Fruit fly (Drosophila melanogaster) whole organism, embryonic: ENCODE data around the gene Trf.

ENCODE experiments used
- Asciz ChIP-seq: fragments of 200-800 bp; sonication (Bioruptor generic); optimal IDR thresholded peaks from 2 replicates; lab custom pipeline; 2017; ENCODE audit warnings: missing biosample characterization, mild to moderate bottlenecking, missing genetic modification characterization, missing genetic modification reagents
- Bgb ChIP-seq: fragments of 200-800 bp; sonication (Bioruptor generic); IDR thresholded peaks from 2 replicates; pipeline ENCODE4 v1.3.6; 2022; ENCODE audit warnings: missing biosample characterization, missing genetic modification characterization; ENCODE audit not compliant: partially characterized antibody
- CG11247 ChIP-seq: fragments of 200-800 bp; sonication (Bioruptor generic); IDR thresholded peaks from 2 replicates; pipeline ENCODE4 v1.3.6; 2022; ENCODE audit warnings: missing biosample characterization, missing genetic modification characterization
- CG12155 ChIP-seq: fragments of 200-800 bp; sonication (Bioruptor generic); optimal IDR thresholded peaks from 3 replicates; lab custom pipeline; 2016; ENCODE audit warnings: missing biosample characterization, missing genetic modification characterization
- CG12659 ChIP-seq: fragments of 200-800 bp; sonication (Bioruptor generic); optimal IDR thresholded peaks from 3 replicates; lab custom pipeline; 2017; ENCODE audit warnings: mild to moderate bottlenecking, missing biosample characterization, missing genetic modification reagents, missing genetic modification characterization
- CG12942 ChIP-seq: fragments of 200-800 bp; sonication (Bioruptor generic); optimal IDR thresholded peaks from 3 replicates; lab custom pipeline; 2016; ENCODE audit warnings: missing biosample characterization, missing genetic modification characterization
- CG13123 ChIP-seq: fragments of 200-800 bp; sonication (Bioruptor generic); optimal IDR thresholded peaks from 2 replicates; lab custom pipeline; 2016; ENCODE audit warnings: missing biosample characterization, missing genetic modification characterization
- CG13287 ChIP-seq: fragments of 200-800 bp; sonication (Bioruptor generic); IDR thresholded peaks from 2 replicates; pipeline ENCODE4 v1.3.6; 2022; ENCODE audit warnings: missing biosample characterization, missing genetic modification characterization; ENCODE audit not compliant: partially characterized antibody
- CG15269 ChIP-seq: fragments of 200-800 bp; sonication (Bioruptor generic); optimal IDR thresholded peaks from 2 replicates; lab custom pipeline; 2018; ENCODE audit warnings: missing biosample characterization, mild to moderate bottlenecking, missing genetic modification characterization, moderate library complexity
- CG17186 ChIP-seq: fragments of 200-800 bp; sonication (Bioruptor generic); optimal IDR thresholded peaks from 3 replicates; lab custom pipeline; 2017; ENCODE audit warnings: missing biosample characterization, missing genetic modification reagents, missing genetic modification characterization
- CG18011 ChIP-seq: fragments of 200-800 bp; sonication (Bioruptor generic); optimal IDR thresholded peaks from 2 replicates; lab custom pipeline; 2017; ENCODE audit warnings: missing biosample characterization, missing genetic modification characterization, mild to moderate bottlenecking, moderate library complexity, missing genotype
- CG1832 ChIP-seq: fragments of 200-800 bp; sonication (Bioruptor generic); optimal IDR thresholded peaks from 2 replicates; lab custom pipeline; 2017; ENCODE audit warnings: missing biosample characterization, mild to moderate bottlenecking, missing genetic modification characterization, inconsistent platforms
- CG2889 ChIP-seq: fragments of 200-800 bp; sonication (Bioruptor generic); IDR thresholded peaks from 3 replicates; pipeline ENCODE4 v1.3.6; 2022; ENCODE audit warnings: missing biosample characterization, missing genetic modification characterization
- CG33557 ChIP-seq: fragments of 200-800 bp; sonication (Bioruptor generic); optimal IDR thresholded peaks from 2 replicates; lab custom pipeline; 2019; ENCODE audit warnings: missing biosample characterization, mild to moderate bottlenecking, missing genetic modification characterization, moderate library complexity
- CG4424 ChIP-seq: fragments of 200-800 bp; sonication (Bioruptor generic); optimal IDR thresholded peaks from 3 replicates; lab custom pipeline; 2016; ENCODE audit warnings: missing biosample characterization, missing genetic modification characterization
- CG4854 ChIP-seq: fragments of 200-800 bp; sonication (Bioruptor generic); optimal IDR thresholded peaks from 2 replicates; lab custom pipeline; 2016; ENCODE audit warnings: missing biosample characterization, missing genetic modification characterization, inconsistent platforms
- CG6254 ChIP-seq: fragments of 200-800 bp; sonication (Bioruptor generic); optimal IDR thresholded peaks from 3 replicates; lab custom pipeline; 2017; ENCODE audit warnings: mild to moderate bottlenecking, missing biosample characterization, missing genetic modification reagents, missing genetic modification characterization
- CG6791 ChIP-seq: fragments of 200-800 bp; sonication (Bioruptor generic); IDR thresholded peaks from 3 replicates; pipeline ENCODE4 v1.3.6; 2022; ENCODE audit warnings: missing biosample characterization, missing genetic modification characterization; ENCODE audit not compliant: partially characterized antibody
- CG6854 ChIP-seq: fragments of 200-800 bp; sonication (Bioruptor generic); optimal IDR thresholded peaks from 3 replicates; lab custom pipeline; 2017; ENCODE audit warnings: missing biosample characterization, mild to moderate bottlenecking, missing genetic modification characterization
- CG8281 ChIP-seq: fragments of 200-800 bp; sonication (Bioruptor generic); optimal IDR thresholded peaks from 2 replicates; lab custom pipeline; 2018; ENCODE audit warnings: missing biosample characterization, mild to moderate bottlenecking, missing genetic modification characterization, moderate library complexity
- CTCF ChIP-seq: fragments of 200-800 bp; sonication (Bioruptor generic); optimal IDR thresholded peaks from 2 replicates; lab custom pipeline; 2017; ENCODE audit warnings: missing biosample characterization, mild to moderate bottlenecking, missing genetic modification characterization, moderate library complexity
- Fer1 ChIP-seq: fragments of 200-800 bp; sonication (Bioruptor generic); optimal IDR thresholded peaks from 2 replicates; lab custom pipeline; 2017; ENCODE audit warnings: missing biosample characterization, mild to moderate bottlenecking, missing genetic modification characterization
- Fer3 ChIP-seq: fragments of 200-800 bp; sonication (Bioruptor generic); optimal IDR thresholded peaks from 2 replicates; lab custom pipeline; 2018; ENCODE audit warnings: missing biosample characterization, mild to moderate bottlenecking, missing genetic modification characterization, moderate library complexity
- Hr78 ChIP-seq, 2 experiments: fragments of 200-800 bp in 1 of 2; fragments of >200 bp in 1 of 2; sonication (Bioruptor generic) in 1 of 2; optimal IDR thresholded peaks; 2 replicates each; lab custom pipeline; 2017 to 2019; ENCODE audit warnings: missing biosample characterization in 2 of 2, missing genetic modification characterization in 2 of 2, mild to moderate bottlenecking in 1 of 2, moderate library complexity in 1 of 2
- Meics ChIP-seq: fragments of 200-800 bp; sonication (Bioruptor generic); optimal IDR thresholded peaks from 2 replicates; lab custom pipeline; 2017; ENCODE audit warnings: missing biosample characterization, mild to moderate bottlenecking, missing genetic modification characterization
- Mrtf ChIP-seq: fragments of 200-800 bp; sonication (Bioruptor generic); IDR thresholded peaks from 3 replicates; pipeline ENCODE4 v1.3.6; 2022; ENCODE audit warnings: missing biosample characterization, missing genetic modification characterization
- NC2α ChIP-seq: fragments of 200-800 bp; sonication (Bioruptor generic); optimal IDR thresholded peaks from 2 replicates; lab custom pipeline; 2016; ENCODE audit warnings: missing biosample characterization, missing genetic modification characterization
- NC2β ChIP-seq: fragments of 200-800 bp; sonication (Bioruptor generic); optimal IDR thresholded peaks from 2 replicates; lab custom pipeline; 2016; ENCODE audit warnings: missing biosample characterization, missing genetic modification characterization
- Ptx1 ChIP-seq: fragments of 200-800 bp; sonication (Bioruptor generic); IDR thresholded peaks from 2 replicates; pipeline ENCODE4 v1.3.6; 2022; ENCODE audit warnings: missing biosample characterization, missing genetic modification characterization
- Spps ChIP-seq: fragments of 200-800 bp; sonication (Bioruptor generic); optimal IDR thresholded peaks from 2 replicates; lab custom pipeline; 2018; ENCODE audit warnings: missing biosample characterization, mild to moderate bottlenecking, missing genetic modification characterization
- Trl ChIP-seq, 3 experiments: fragments of >200 bp in 2 of 3; fragments of 200-800 bp in 1 of 3; sonication (Bioruptor generic) in 1 of 3; optimal IDR thresholded peaks; 2 replicates in 1 of 3; 3 replicates in 2 of 3; lab custom pipeline; 2016 to 2017; ENCODE audit warnings: missing biosample characterization in 1 of 3, missing genetic modification characterization in 1 of 3
- Xrp1 ChIP-seq: fragments of 200-800 bp; sonication (Bioruptor generic); IDR thresholded peaks from 2 replicates; pipeline ENCODE4 v1.3.6; 2022; ENCODE audit warnings: missing biosample characterization, missing genetic modification characterization
- al ChIP-seq: fragments of 200-800 bp; sonication (Bioruptor generic); IDR thresholded peaks from 2 replicates; pipeline ENCODE4 v1.3.6; 2022; ENCODE audit warnings: missing biosample characterization, missing genetic modification characterization
- eve ChIP-seq, 2 experiments: fragments of >200 bp; optimal IDR thresholded peaks; 2 replicates each; lab custom pipeline; 2017; ENCODE audit warnings: missing biosample characterization in 2 of 2, missing genetic modification characterization in 2 of 2
- hkb ChIP-seq, 2 experiments: fragments of 200-800 bp in 1 of 2; fragments of >200 bp in 1 of 2; sonication (Bioruptor generic) in 1 of 2; IDR thresholded peaks in 1 of 2; optimal IDR thresholded peaks in 1 of 2; 2 replicates each; pipeline versions ENCODE4 v1.3.6 to Lab custom; 2017 to 2022; ENCODE audit warnings: missing biosample characterization in 1 of 2, missing genetic modification characterization in 1 of 2
- ind ChIP-seq: fragments of 200-800 bp; sonication (Bioruptor generic); optimal IDR thresholded peaks from 3 replicates; lab custom pipeline; 2016; ENCODE audit warnings: missing biosample characterization, missing genetic modification characterization
- jumu ChIP-seq: fragments of 200-800 bp; sonication (Bioruptor generic); optimal IDR thresholded peaks from 3 replicates; lab custom pipeline; 2016; ENCODE audit warnings: missing biosample characterization, missing genetic modification characterization
- kay ChIP-seq: fragments of 200-800 bp; sonication (Bioruptor generic); optimal IDR thresholded peaks from 2 replicates; lab custom pipeline; 2016; ENCODE audit warnings: missing biosample characterization, missing genetic modification characterization
- kni ChIP-seq: fragments of 200-800 bp; sonication (Bioruptor generic); optimal IDR thresholded peaks from 3 replicates; lab custom pipeline; 2017; ENCODE audit warnings: mild to moderate bottlenecking, missing biosample characterization, missing genetic modification reagents, missing genetic modification characterization
- odd ChIP-seq: fragments of 200-800 bp; sonication (Bioruptor generic); optimal IDR thresholded peaks from 2 replicates; lab custom pipeline; 2017; ENCODE audit warnings: missing biosample characterization, mild to moderate bottlenecking, missing genetic modification characterization
- prd ChIP-seq, 3 experiments: fragments of >200 bp in 2 of 3; fragments of 200-800 bp in 1 of 3; sonication (Bioruptor generic) in 1 of 3; optimal IDR thresholded peaks in 2 of 3; IDR thresholded peaks in 1 of 3; 2 replicates in 2 of 3; 3 replicates in 1 of 3; pipeline versions ENCODE4 v1.3.6 to Lab custom; 2017 to 2022; ENCODE audit warnings: missing biosample characterization in 1 of 3, missing genetic modification characterization in 1 of 3
- sc ChIP-seq, 3 experiments: fragments of >200 bp in 2 of 3; fragments of 200-800 bp in 1 of 3; sonication (Bioruptor generic) in 1 of 3; optimal IDR thresholded peaks; 2 replicates in 2 of 3; 3 replicates in 1 of 3; lab custom pipeline; 2017; ENCODE audit warnings: mild to moderate bottlenecking in 1 of 3, missing biosample characterization in 1 of 3, missing genetic modification characterization in 1 of 3, missing genetic modification reagents in 1 of 3
- seq ChIP-seq: fragments of 200-800 bp; sonication (Bioruptor generic); IDR thresholded peaks from 2 replicates; pipeline ENCODE4 v1.3.6; 2022; ENCODE audit warnings: missing biosample characterization, missing genetic modification characterization
- sisA ChIP-seq: fragments of 200-800 bp; sonication (Bioruptor generic); IDR thresholded peaks from 2 replicates; pipeline ENCODE4 v1.3.6; 2022; ENCODE audit warnings: missing biosample characterization, missing genetic modification characterization
- tup ChIP-seq: fragments of 200-800 bp; sonication (Bioruptor generic); optimal IDR thresholded peaks from 2 replicates; lab custom pipeline; 2016; ENCODE audit warnings: missing biosample characterization, mild to moderate bottlenecking, missing genetic modification characterization, moderate library complexity
- twi ChIP-seq: fragments of 200-800 bp; optimal IDR thresholded peaks from 2 replicates; lab custom pipeline; 2019; ENCODE audit warnings: missing biosample characterization, mild to moderate bottlenecking, missing genetic modification characterization, moderate library complexity
- tx ChIP-seq: fragments of 200-800 bp; sonication (Bioruptor generic); optimal IDR thresholded peaks from 2 replicates; lab custom pipeline; 2016; ENCODE audit warnings: missing biosample characterization, missing genetic modification characterization
- unpg ChIP-seq: fragments of 200-800 bp; sonication (Bioruptor generic); optimal IDR thresholded peaks from 3 replicates; lab custom pipeline; 2018; ENCODE audit warnings: missing biosample characterization, mild to moderate bottlenecking, missing genetic modification characterization, moderate library complexity
- vfl ChIP-seq: fragments of 200-800 bp; sonication (Bioruptor generic); optimal IDR thresholded peaks from 2 replicates; lab custom pipeline; 2016; ENCODE audit warnings: missing biosample characterization, missing genetic modification characterization

The Trf gene

DNA sequence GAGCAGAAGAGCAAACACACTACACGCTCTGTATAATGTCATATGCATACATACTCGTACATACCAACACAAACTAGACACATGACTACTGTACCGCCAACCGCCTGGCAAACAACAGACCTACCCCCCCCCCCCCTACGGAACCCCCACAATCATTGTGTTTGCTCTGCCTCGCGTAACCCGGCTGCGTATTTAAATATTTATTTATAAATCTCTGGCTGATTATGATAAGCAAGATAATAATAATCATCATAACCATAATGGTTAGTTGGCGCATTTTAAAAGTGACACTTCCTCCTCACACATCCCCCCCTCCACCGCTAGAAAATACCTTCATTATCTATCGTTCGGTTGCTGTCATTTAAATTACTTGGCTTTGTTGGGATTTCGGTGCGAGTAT lies 24.8 kb downstream of the Trf start (continued):
- TF ChIP-seq ind (GFP tag; lab: Kevin White, UChicago) (no peak), Hr78 (GFP tag; optimal IDR thresholded peaks at IDR 0.05; lab: Kevin White, UChicago) (peak in 1 of 2 experiments; percentile 64), CG33557 (peak; percentile 5), odd (GFP tag; lab: Kevin White, UChicago) (peak; percentile 64), unpg (peak; percentile 58), CG12155 (GFP tag; lab: Kevin White, UChicago) (no peak), prd (optimal IDR thresholded peaks at IDR 0.05; lab: Kevin White, UChicago) (peak in 1 of 2 experiments; percentile 21), prd (GFP tag; IDR thresholded peaks at IDR 0.05; lab: Robert Waterston, UW) (no peak), kay (GFP tag; lab: Kevin White, UChicago) (peak; percentile 39), hkb (optimal IDR thresholded peaks at IDR 0.05; lab: Kevin White, UChicago) (no peak), hkb (GFP tag; IDR thresholded peaks at IDR 0.05; lab: Robert Waterston, UW) (peak; percentile 47), seq (peak; percentile 31), CG15269 (tag; lab: Kevin White, UChicago) (peak; percentile 35), CG11247 (GFP tag; lab: Robert Waterston, UW) (0 out of 2 replicates have a peak, but pooled peaks have one; percentile 21), tup (GFP tag; lab: Kevin White, UChicago) (no peak), sisA (GFP tag; lab: Robert Waterston, UW) (no peak), Trl (optimal IDR thresholded peaks at IDR 0.05; lab: Kevin White, UChicago) (no peak), Trl (GFP tag; optimal IDR thresholded peaks at IDR 0.05; lab: Kevin White, UChicago) (no peak), NC2α (GFP tag; lab: Kevin White, UChicago) (no peak), Fer3 (peak; percentile 68), vfl (GFP tag; lab: Kevin White, UChicago) (no peak), CG4424 (peak; percentile 39), Asciz (GFP tag; lab: Kevin White, UChicago) (peak; percentile 72), Meics (GFP tag; lab: Kevin White, UChicago) (peak; percentile 69), CG6791 (GFP tag; lab: Robert Waterston, UW) (no peak), CG2889 (GFP tag; lab: Robert Waterston, UW) (no peak), CG6854 (peak; percentile 5), kni (GFP tag; lab: Kevin White, UChicago) (peak; percentile 74), CG6254 (GFP tag; lab: Kevin White, UChicago) (peak; percentile 7), CG1832 (GFP tag; lab: Kevin White, UChicago) (no peak), CG18011 (GFP tag; lab: Kevin White, UChicago) (peak; percentile 37), CG12659 (GFP tag; lab: Kevin White, UChicago) (peak; percentile 37), NC2β (GFP tag; lab: Kevin White, UChicago) (no peak), CG8281 (tag; lab: Kevin White, UChicago) (no peak), tx (GFP tag; lab: Kevin White, UChicago) (no peak), CG12942 (GFP tag; lab: Kevin White, UChicago) (no peak), twi (no peak), sc (optimal IDR thresholded peaks at IDR 0.05; lab: Kevin White, UChicago) (no peak), sc (GFP tag; optimal IDR thresholded peaks at IDR 0.05; lab: Kevin White, UChicago) (no peak), jumu (GFP tag; lab: Kevin White, UChicago) (no peak), al (no peak), eve (GFP tag; optimal IDR thresholded peaks at IDR 0.05; lab: Kevin White, UChicago) (no peak), CG17186 (GFP tag; lab: Kevin White, UChicago) (peak; percentile 12), CG13287 (GFP tag; lab: Robert Waterston, UW) (0 out of 2 replicates have a peak, but pooled peaks have one; percentile 12), CG4854 (peak; percentile 16), CG13123 (GFP tag; lab: Kevin White, UChicago) (no peak), Bgb (GFP tag; lab: Robert Waterston, UW) (no peak), Xrp1 (GFP tag; lab: Robert Waterston, UW) (peak; percentile 9; the same call in 1 of the 2 replicates), Ptx1 (GFP tag; lab: Robert Waterston, UW) (no peak), Fer1 (peak; percentile 79), Mrtf (GFP tag; lab: Robert Waterston, UW) (no peak), CTCF (GFP tag; lab: Kevin White, UChicago) (peak; percentile 12), Spps (tag; lab: Kevin White, UChicago) (no peak)
